Worm (Caenorhabditis elegans): Measurements from ENCODE around the gene gst-23.
A peak's percentile ranks its signal among the peaks of the same experiment; 100 is the strongest.

The gst-23 gene

ce11 chrV:3200323-3200722 lies 42.8 kb upstream of the gst-23 start, which contains the start of gene K08D9.4:
Gene K08D9.4 (minus strand): TSS chrV:3200423.
- TF ChIP-seq zip-2 (tag; optimal IDR thresholded peaks at IDR 0.05) (no peak), Y48G9A.11 (GFP tag; IDR thresholded peaks at IDR 0.05) (no peak), hmg-1.1 (GFP tag; IDR thresholded peaks at IDR 0.05) (no peak), ceh-62 (tag; optimal IDR thresholded peaks at IDR 0.05) (no peak), nhr-48 (tag; optimal IDR thresholded peaks at IDR 0.05) (no peak), nhr-111 (GFP tag; optimal IDR thresholded peaks at IDR 0.05) (no peak), Y75B8A.6 (GFP tag; IDR thresholded peaks at IDR 0.05) (no peak)

DNA sequence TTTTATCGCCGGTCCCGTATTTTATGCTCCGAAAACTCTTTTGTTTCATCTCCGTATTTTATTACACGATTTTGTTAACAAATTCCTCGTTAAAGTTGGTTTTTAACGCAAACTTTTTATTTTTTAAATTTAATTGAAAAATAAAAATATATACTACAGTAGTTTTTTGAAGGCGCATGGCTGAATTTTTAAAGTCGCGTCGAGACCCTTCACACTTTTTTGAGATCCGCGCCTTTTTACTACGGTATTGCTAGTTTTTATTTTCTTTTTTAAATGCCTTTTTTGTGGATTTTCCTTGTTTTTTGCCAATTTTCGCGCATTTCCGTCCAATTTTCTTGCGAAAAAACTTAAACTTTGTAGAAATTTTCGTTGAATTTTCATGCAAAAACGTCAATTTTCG lies 38.7 kb upstream of the gst-23 start:
- TF ChIP-seq lin-29 (GFP tag; IDR thresholded peaks at IDR 0.05) (no peak), lsy-2 (tag; optimal IDR thresholded peaks at IDR 0.05) (peak in 1 of 2 experiments; percentile 41), nhr-111 (GFP tag; optimal IDR thresholded peaks at IDR 0.05) (no peak), ceh-44 (GFP tag; IDR thresholded peaks at IDR 0.05) (no peak), ceh-62 (tag; optimal IDR thresholded peaks at IDR 0.05) (no peak), madf-9 (GFP tag; conservative IDR thresholded peaks at IDR 0.05) (no peak), madf-5 (GFP tag; IDR thresholded peaks at IDR 0.05) (no peak), nhr-10 (tag; optimal IDR thresholded peaks at IDR 0.05) (no peak), pqm-1 (tag; optimal IDR thresholded peaks at IDR 0.05) (no peak), snpc-1.2 (GFP tag; IDR thresholded peaks at IDR 0.05) (peak; percentile 49; the same call in 1 of the 2 replicates), mep-1 (tag; optimal IDR thresholded peaks at IDR 0.05) (no peak), nhr-76 (tag; optimal IDR thresholded peaks at IDR 0.05) (no peak), egl-43 (GFP tag; IDR thresholded peaks at IDR 0.05) (no peak), ZK337.2 (GFP tag; IDR thresholded peaks at IDR 0.05) (no peak), hlh-30 (tag; optimal IDR thresholded peaks at IDR 0.05; ENCODE audit: insufficient read depth) (no peak), F49E8.2 (tag; optimal IDR thresholded peaks at IDR 0.05; ENCODE audit: borderline replicate concordance) (peak; percentile 77), gei-8 (GFP tag; optimal IDR thresholded peaks at IDR 0.05) (no peak), dmd-8 (GFP tag; IDR thresholded peaks at IDR 0.05) (no peak), hif-1 (tag; optimal IDR thresholded peaks at IDR 0.05) (no peak), ceh-32 (tag; optimal IDR thresholded peaks at IDR 0.05; ENCODE audit: poor library complexity) (no peak), lin-38 (GFP tag; IDR thresholded peaks at IDR 0.05) (peak; percentile 36; the same call in 1 of the 2 replicates)

ce11 chrV:3208940-3209339 lies 34.1 kb upstream of the gst-23 start:
- TF ChIP-seq R02D3.7 (tag; optimal IDR thresholded peaks at IDR 0.05) (no peak), unc-62 (GFP tag; optimal IDR thresholded peaks at IDR 0.05 in 1 of 2) (peak in 1 of 2 experiments; percentile 82), unc-62 (tag; optimal IDR thresholded peaks at IDR 0.05) (no peak)

ce11 chrV:3210147-3210546 lies 32.9 kb upstream of the gst-23 start, which contains the start of gene apx-1:
Gene apx-1 (plus strand): TSS chrV:3210196.
- no peak for TF ChIP-seq lin-38 (GFP tag; IDR thresholded peaks at IDR 0.05)
- TF ChIP-seq set-16 (GFP tag; IDR thresholded peaks at IDR 0.05): peak; percentile 78
- TF ChIP-seq aha-1 (tag): peak; percentile 9

- TF ChIP-seq dpl-1 (GFP tag; optimal IDR thresholded peaks at IDR 0.05) (no peak), lir-3 (tag; optimal IDR thresholded peaks at IDR 0.05) (no peak), aly-2 (tag; optimal IDR thresholded peaks at IDR 0.05) (no peak), zag-1 (tag; optimal IDR thresholded peaks at IDR 0.05) (no peak), Y75B8A.6 (GFP tag; IDR thresholded peaks at IDR 0.05) (no peak), gei-8 (GFP tag; optimal IDR thresholded peaks at IDR 0.05) (no peak), daf-19 (GFP tag; conservative IDR thresholded peaks at IDR 0.05) (no peak), snpc-1.2 (GFP tag; IDR thresholded peaks at IDR 0.05) (no peak), unc-62 (GFP tag; optimal IDR thresholded peaks at IDR 0.05 in 1 of 2) (peak in 1 of 2 experiments; percentile 31), unc-62 (tag; optimal IDR thresholded peaks at IDR 0.05) (no peak)
Observed at ce11 chrV:3218604-3219003, 24.5 kb upstream of the gst-23 start.

All from whole organism, L4 larva.